In the genomic region with DNA sequence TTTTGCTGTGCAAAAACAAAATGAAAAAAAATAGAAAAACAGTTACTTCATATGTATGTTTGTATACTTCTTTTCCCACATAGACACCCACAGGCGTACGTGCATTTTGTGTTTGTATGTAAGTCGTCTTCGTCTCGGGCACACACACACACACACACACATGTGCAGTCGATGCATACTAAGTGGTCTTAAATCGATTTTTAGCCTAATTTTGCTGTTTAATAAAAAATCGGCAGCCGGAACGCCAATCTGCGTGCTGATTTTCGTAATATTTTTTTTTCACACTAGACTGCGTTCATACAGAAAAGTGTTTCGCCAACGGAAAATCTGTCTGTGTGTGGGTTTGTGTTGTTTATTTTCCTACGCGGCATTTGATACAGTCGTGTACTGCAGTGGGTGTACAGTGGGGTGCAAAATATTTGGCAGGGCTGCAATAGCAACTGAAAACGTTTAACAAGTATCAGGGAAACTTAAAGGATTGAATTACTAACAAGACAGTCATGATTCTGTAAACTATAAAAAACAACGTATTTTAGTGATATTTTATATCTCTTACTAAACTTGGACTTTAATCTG, we compare ENCODE assay signal across 5 fruit fly cellular contexts.
TF ChIP-seq lines count a peak whose summit lies in the region.

No protein-coding gene starts in this region.

TF ChIP-seq in whole organism, adult, 20 proteins besides CTCF, POLR2A, EP300 and RAD21 (continued from another document):
- peak; percentile 14 for TF ChIP-seq pad (GFP tag; optimal IDR thresholded peaks at IDR 0.05; lab: Kevin White, UChicago)
- TF ChIP-seq cnc (optimal IDR thresholded peaks at IDR 0.05; lab: Kevin White, UChicago), result no peak
- TF ChIP-seq CG7045 (GFP tag; optimal IDR thresholded peaks at IDR 0.05; lab: Kevin White, UChicago), result peak; percentile 54
TF ChIP-seq in whole organism, adult: peak in this region for 15.

TF ChIP-seq in whole organism, embryonic, 481 proteins besides CTCF, POLR2A, EP300 and RAD21 (continued from another document and continues in another):
- TF ChIP-seq CG12155 (GFP tag; optimal IDR thresholded peaks at IDR 0.05; lab: Kevin White, UChicago) (peak; percentile 29), CG13424 (tag; optimal IDR thresholded peaks at IDR 0.05; lab: Kevin White, UChicago) (peak; percentile 24), Side (GFP tag; optimal IDR thresholded peaks at IDR 0.05; lab: Kevin White, UChicago) (peak; percentile 15), CG31365 (tag; optimal IDR thresholded peaks at IDR 0.05; lab: Kevin White, UChicago) (no peak), Meics (GFP tag; optimal IDR thresholded peaks at IDR 0.05; lab: Kevin White, UChicago) (peak; percentile 53), her (GFP tag; optimal IDR thresholded peaks at IDR 0.05; lab: Kevin White, UChicago) (peak; percentile 35), CG9932 (GFP tag; IDR thresholded peaks at IDR 0.05; lab: Robert Waterston, UW) (peak; percentile 40; the same call in 1 of the 2 replicates), CG15269 (tag; optimal IDR thresholded peaks at IDR 0.05; lab: Kevin White, UChicago) (peak; percentile 47), CG12744 (GFP tag; optimal IDR thresholded peaks at IDR 0.05; lab: Kevin White, UChicago) (no peak), CG3281 (GFP tag; optimal IDR thresholded peaks at IDR 0.05; lab: Kevin White, UChicago) (peak; percentile 18), zfh1 (GFP tag; IDR thresholded peaks at IDR 0.05; lab: Robert Waterston, UW) (peak; percentile 65; the same call in 2 of the 3 replicates), emc (GFP tag; optimal IDR thresholded peaks at IDR 0.05; lab: Kevin White, UChicago) (no peak), pan (optimal IDR thresholded peaks at IDR 0.05; lab: Kevin White, UChicago) (no peak), pan (GFP tag; optimal IDR thresholded peaks at IDR 0.05 in 1 of 2, IDR thresholded peaks at IDR 0.05 in 1 of 2) (peak in 1 of 2 experiments; percentile 35), CG1233 (GFP tag; optimal IDR thresholded peaks at IDR 0.05; lab: Kevin White, UChicago) (peak; percentile 37), CG7987 (GFP tag; optimal IDR thresholded peaks at IDR 0.05; lab: Kevin White, UChicago) (peak; percentile 12), Awh (GFP tag; IDR thresholded peaks at IDR 0.05; lab: Robert Waterston, UW) (no peak), ci (GFP tag; IDR thresholded peaks at IDR 0.05; lab: Robert Waterston, UW) (peak; percentile 19; the same call in 1 of the 3 replicates), CHES-1-like (GFP tag; optimal IDR thresholded peaks at IDR 0.05; lab: Kevin White, UChicago) (peak; percentile 6), jigr1 (GFP tag; IDR thresholded peaks at IDR 0.05; lab: Robert Waterston, UW) (no peak), CG18262 (tag; optimal IDR thresholded peaks at IDR 0.05; lab: Kevin White, UChicago) (peak; percentile 25), sim (GFP tag; IDR thresholded peaks at IDR 0.05; lab: Robert Waterston, UW) (0 out of 2 replicates have a peak, but pooled peaks have one; percentile 19), CG17912 (GFP tag; optimal IDR thresholded peaks at IDR 0.05; lab: Kevin White, UChicago) (peak; percentile 34), CG17568 (GFP tag; optimal IDR thresholded peaks at IDR 0.05; lab: Kevin White, UChicago) (peak; percentile 8), CG32532 (GFP tag; IDR thresholded peaks at IDR 0.05; lab: Robert Waterston, UW) (peak; percentile 65), E2f2 (GFP tag; IDR thresholded peaks at IDR 0.05; lab: Robert Waterston, UW) (peak; percentile 32; the same call in 1 of the 2 replicates), Optix (GFP tag; IDR thresholded peaks at IDR 0.05; lab: Robert Waterston, UW) (no peak), caup (GFP tag; optimal IDR thresholded peaks at IDR 0.05; lab: Kevin White, UChicago; ENCODE audit: severe bottlenecking) (peak; percentile 17)

TF ChIP-seq in whole organism, prepupa, 60 proteins besides CTCF, POLR2A, EP300 and RAD21 (continued from another document and continues in another):
- TF ChIP-seq dac (GFP tag; optimal IDR thresholded peaks at IDR 0.05; lab: Kevin White, UChicago) (peak; percentile 23), CG34406 (GFP tag; optimal IDR thresholded peaks at IDR 0.05; lab: Kevin White, UChicago) (peak; percentile 47), lz (GFP tag; optimal IDR thresholded peaks at IDR 0.05; lab: Kevin White, UChicago) (peak; percentile 53), CG6792 (GFP tag; optimal IDR thresholded peaks at IDR 0.05; lab: Kevin White, UChicago) (peak; percentile 50), CG11902 (GFP tag; optimal IDR thresholded peaks at IDR 0.05; lab: Kevin White, UChicago) (no peak), ss (GFP tag; optimal IDR thresholded peaks at IDR 0.05; lab: Kevin White, UChicago) (peak; percentile 36 to 67), CG8632 (GFP tag; optimal IDR thresholded peaks at IDR 0.05; lab: Kevin White, UChicago) (no peak), CG15336 (GFP tag; IDR thresholded peaks at IDR 0.05; lab: Robert Waterston, UW) (peak; percentile 75), CG6808 (GFP tag; optimal IDR thresholded peaks at IDR 0.05; lab: Kevin White, UChicago) (peak; percentile 56), Ets96B (tag; optimal IDR thresholded peaks at IDR 0.05; lab: Kevin White, UChicago) (peak; percentile 42), CG10631 (GFP tag; optimal IDR thresholded peaks at IDR 0.05; lab: Kevin White, UChicago) (peak; percentile 21), CG3032 (tag; optimal IDR thresholded peaks at IDR 0.05; lab: Kevin White, UChicago) (peak; percentile 37), Lpt (GFP tag; optimal IDR thresholded peaks at IDR 0.05; lab: Kevin White, UChicago) (peak; percentile 49), achi (GFP tag; optimal IDR thresholded peaks at IDR 0.05; lab: Kevin White, UChicago) (peak; percentile 32), fkh (GFP tag; optimal IDR thresholded peaks at IDR 0.05; lab: Kevin White, UChicago) (peak; percentile 83), vri (GFP tag; optimal IDR thresholded peaks at IDR 0.05; lab: Kevin White, UChicago) (peak; percentile 52), Hr38 (GFP tag; optimal IDR thresholded peaks at IDR 0.05; lab: Kevin White, UChicago) (no peak), Blimp-1 (GFP tag; optimal IDR thresholded peaks at IDR 0.05; lab: Kevin White, UChicago) (no peak), Sox15 (GFP tag; optimal IDR thresholded peaks at IDR 0.05; lab: Kevin White, UChicago) (no peak), cyc (GFP tag; optimal IDR thresholded peaks at IDR 0.05; lab: Kevin White, UChicago) (peak; percentile 55), CG8119 (GFP tag; IDR thresholded peaks at IDR 0.05; lab: Robert Waterston, UW) (peak; percentile 75), Eip78C (GFP tag; lab: Kevin White, UChicago) (peak; percentile 80), net (GFP tag; optimal IDR thresholded peaks at IDR 0.05; lab: Kevin White, UChicago) (peak; percentile 82), CG10669 (GFP tag; optimal IDR thresholded peaks at IDR 0.05; lab: Kevin White, UChicago) (peak; percentile 57), esn (GFP tag; optimal IDR thresholded peaks at IDR 0.05; lab: Kevin White, UChicago) (peak; percentile 56), CG6163 (GFP tag; IDR thresholded peaks at IDR 0.05; lab: Robert Waterston, UW) (no peak; the same call in 2 of the 3 replicates), Eip75B (GFP tag; optimal IDR thresholded peaks at IDR 0.05; lab: Kevin White, UChicago) (peak; percentile 57), acj6 (GFP tag; optimal IDR thresholded peaks at IDR 0.05; lab: Kevin White, UChicago) (peak; percentile 37), CG16779 (tag; optimal IDR thresholded peaks at IDR 0.05; lab: Kevin White, UChicago) (no peak), Eip93F (GFP tag; optimal IDR thresholded peaks at IDR 0.05; lab: Kevin White, UChicago) (peak; percentile 28), Smox (GFP tag; optimal IDR thresholded peaks at IDR 0.05; lab: Kevin White, UChicago) (no peak), topi (GFP tag; optimal IDR thresholded peaks at IDR 0.05; lab: Kevin White, UChicago) (peak; percentile 52)

TF ChIP-seq in whole organism, pupa, 21 proteins besides CTCF, POLR2A, EP300 and RAD21 (continued from another document):
- TF ChIP-seq CG17806 (tag; optimal IDR thresholded peaks at IDR 0.05; lab: Kevin White, UChicago), result peak; percentile 34

TF ChIP-seq in whole organism, wandering third instar larva, 38 proteins besides CTCF, POLR2A, EP300 and RAD21 (continued from another document):
- TF ChIP-seq Mio (GFP tag; optimal IDR thresholded peaks at IDR 0.05; lab: Kevin White, UChicago) (no peak), HLH106 (tag; optimal IDR thresholded peaks at IDR 0.05; lab: Kevin White, UChicago) (no peak), tai (GFP tag; optimal IDR thresholded peaks at IDR 0.05; lab: Kevin White, UChicago) (no peak), pan (optimal IDR thresholded peaks at IDR 0.05; lab: Kevin White, UChicago) (no peak), fru (GFP tag; optimal IDR thresholded peaks at IDR 0.05; lab: Kevin White, UChicago) (peak; percentile 54), Hr78 (GFP tag; optimal IDR thresholded peaks at IDR 0.05; lab: Kevin White, UChicago) (no peak), woc (GFP tag; optimal IDR thresholded peaks at IDR 0.05; lab: Kevin White, UChicago) (no peak), CrebA (GFP tag; optimal IDR thresholded peaks at IDR 0.05; lab: Kevin White, UChicago; ENCODE audit: borderline replicate concordance) (no peak), Myc (optimal IDR thresholded peaks at IDR 0.05; lab: Kevin White, UChicago) (no peak), OdsH (GFP tag; optimal IDR thresholded peaks at IDR 0.05; lab: Kevin White, UChicago) (peak; percentile 44), h (GFP tag; optimal IDR thresholded peaks at IDR 0.05; lab: Kevin White, UChicago) (peak; percentile 69), lola (GFP tag; optimal IDR thresholded peaks at IDR 0.05; lab: Kevin White, UChicago) (no peak), Hr83 (GFP tag; optimal IDR thresholded peaks at IDR 0.05; lab: Kevin White, UChicago; ENCODE audit: poor library complexity, severe bottlenecking) (peak; percentile 59), brk (GFP tag; optimal IDR thresholded peaks at IDR 0.05; lab: Kevin White, UChicago) (no peak), dmrt93B (GFP tag; optimal IDR thresholded peaks at IDR 0.05; lab: Kevin White, UChicago) (no peak), Rel (GFP tag; optimal IDR thresholded peaks at IDR 0.05; lab: Kevin White, UChicago) (no peak), Rel (tag; optimal IDR thresholded peaks at IDR 0.05; lab: Kevin White, UChicago) (no peak), N (GFP tag; optimal IDR thresholded peaks at IDR 0.05; lab: Kevin White, UChicago) (no peak)
